Fruit fly (Drosophila melanogaster) whole organism, embryonic: ENCODE measurements around the gene mthl12.

Source experiments
- Bgb ChIP-seq: fragments of 200-800 bp; sonication (Bioruptor generic); IDR thresholded peaks from 2 replicates; pipeline ENCODE4 v1.3.6; 2022; ENCODE audit warnings: missing biosample characterization, missing genetic modification characterization; ENCODE audit not compliant: partially characterized antibody
- Blimp-1 ChIP-seq: fragments of 200-800 bp; sonication (Bioruptor generic); optimal IDR thresholded peaks from 3 replicates; lab custom pipeline; 2018; ENCODE audit warnings: missing biosample characterization, missing genetic modification characterization, mild to moderate bottlenecking, moderate library complexity, missing genetic modification reagents
- CG10267 ChIP-seq: fragments of 200-800 bp; sonication (Bioruptor generic); optimal IDR thresholded peaks from 2 replicates; lab custom pipeline; 2018; ENCODE audit warnings: missing biosample characterization, mild to moderate bottlenecking, missing genetic modification characterization, moderate library complexity
- CG10321 ChIP-seq: fragments of 200-800 bp; sonication (Bioruptor generic); IDR thresholded peaks from 2 replicates; pipeline ENCODE4 v1.3.6; 2022; ENCODE audit warnings: missing biosample characterization, missing genetic modification characterization
- CG11085 ChIP-seq: fragments of 200-800 bp; sonication (Bioruptor generic); IDR thresholded peaks from 2 replicates; pipeline ENCODE4 v1.3.6; 2022; ENCODE audit warnings: missing biosample characterization, missing genetic modification characterization
- CG11696 ChIP-seq: fragments of 200-800 bp; sonication (Bioruptor generic); IDR thresholded peaks from 2 replicates; pipeline ENCODE4 v1.3.6; 2022; ENCODE audit warnings: missing biosample characterization, missing genetic modification characterization
- CG12391 ChIP-seq: fragments of 200-800 bp; sonication (Bioruptor generic); optimal IDR thresholded peaks from 3 replicates; lab custom pipeline; 2018; ENCODE audit warnings: missing biosample characterization, mild to moderate bottlenecking, missing genetic modification characterization, moderate library complexity
- CG12942 ChIP-seq: fragments of 200-800 bp; sonication (Bioruptor generic); optimal IDR thresholded peaks from 3 replicates; lab custom pipeline; 2016; ENCODE audit warnings: missing biosample characterization, missing genetic modification characterization
- CG13123 ChIP-seq: fragments of 200-800 bp; sonication (Bioruptor generic); optimal IDR thresholded peaks from 2 replicates; lab custom pipeline; 2016; ENCODE audit warnings: missing biosample characterization, missing genetic modification characterization
- CG13424 ChIP-seq: fragments of 200-800 bp; sonication (Bioruptor generic); optimal IDR thresholded peaks from 2 replicates; lab custom pipeline; 2019; ENCODE audit warnings: missing biosample characterization, mild to moderate bottlenecking, missing genetic modification characterization, moderate library complexity
- CG1602 ChIP-seq: fragments of 200-800 bp; sonication (Bioruptor generic); optimal IDR thresholded peaks from 3 replicates; lab custom pipeline; 2016; ENCODE audit warnings: missing biosample characterization, missing genetic modification characterization
- CG17385 ChIP-seq: fragments of 200-800 bp; sonication (Bioruptor generic); optimal IDR thresholded peaks from 3 replicates; lab custom pipeline; 2018; ENCODE audit warnings: missing biosample characterization, mild to moderate bottlenecking, missing genetic modification characterization
- CG17912 ChIP-seq: fragments of 200-800 bp; sonication (Bioruptor generic); optimal IDR thresholded peaks from 2 replicates; lab custom pipeline; 2018; ENCODE audit warnings: missing biosample characterization, mild to moderate bottlenecking, missing genetic modification characterization
- CG18599 ChIP-seq: fragments of 200-800 bp; sonication (Bioruptor generic); optimal IDR thresholded peaks from 3 replicates; lab custom pipeline; 2017; ENCODE audit warnings: missing biosample characterization, missing genetic modification characterization, mild to moderate bottlenecking, moderate library complexity, missing genetic modification reagents
- CG18619 ChIP-seq: fragments of 200-800 bp; sonication (Bioruptor generic); optimal IDR thresholded peaks from 3 replicates; lab custom pipeline; 2017; ENCODE audit warnings: missing biosample characterization, mild to moderate bottlenecking, missing genetic modification characterization
- CG2875 ChIP-seq: fragments of 200-800 bp; sonication (Bioruptor generic); optimal IDR thresholded peaks from 2 replicates; lab custom pipeline; 2017; ENCODE audit warnings: missing biosample characterization, mild to moderate bottlenecking, missing genetic modification characterization, missing genetic modification reagents
- CG30431 ChIP-seq: fragments of 200-800 bp; sonication (Bioruptor generic); optimal IDR thresholded peaks from 2 replicates; lab custom pipeline; 2017; ENCODE audit warnings: missing biosample characterization, missing genetic modification characterization
- CG31224 ChIP-seq: fragments of 200-800 bp; sonication (Bioruptor generic); IDR thresholded peaks from 2 replicates; pipeline ENCODE4 v1.3.6; 2022; ENCODE audit warnings: missing biosample characterization, missing genetic modification characterization
- CG31441 ChIP-seq: fragments of 200-800 bp; sonication (Bioruptor generic); IDR thresholded peaks from 2 replicates; pipeline ENCODE4 v1.3.6; 2022; ENCODE audit warnings: missing biosample characterization, missing genetic modification characterization
- CG33213 ChIP-seq: fragments of 200-800 bp; sonication (Bioruptor generic); optimal IDR thresholded peaks from 3 replicates; lab custom pipeline; 2016; ENCODE audit warnings: missing biosample characterization, missing genetic modification characterization
- CG4360 ChIP-seq: fragments of 200-800 bp; sonication (Bioruptor generic); IDR thresholded peaks from 2 replicates; pipeline ENCODE4 v1.3.6; 2022; ENCODE audit warnings: missing biosample characterization, missing genetic modification characterization
- CG4617 ChIP-seq: fragments of 200-800 bp; sonication (Bioruptor generic); optimal IDR thresholded peaks from 3 replicates; lab custom pipeline; 2016; ENCODE audit warnings: missing biosample characterization, missing genetic modification characterization, borderline replicate concordance
- CG5953 ChIP-seq: fragments of 200-800 bp; sonication (Bioruptor generic); IDR thresholded peaks from 2 replicates; pipeline ENCODE4 v1.3.6; 2022; ENCODE audit warnings: missing biosample characterization, missing genetic modification characterization
- CG8359 ChIP-seq: fragments of 200-800 bp; sonication (Bioruptor generic); optimal IDR thresholded peaks from 2 replicates; lab custom pipeline; 2017; ENCODE audit warnings: missing biosample characterization, mild to moderate bottlenecking, missing genetic modification characterization, borderline replicate concordance
- CG8388 ChIP-seq: fragments of 200-800 bp; sonication (Bioruptor generic); optimal IDR thresholded peaks from 2 replicates; lab custom pipeline; 2019; ENCODE audit warnings: missing biosample characterization, mild to moderate bottlenecking, missing genetic modification characterization, moderate library complexity
- E2f2 ChIP-seq: fragments of 200-800 bp; sonication (Bioruptor generic); IDR thresholded peaks from 2 replicates; pipeline ENCODE4 v1.3.6; 2022; ENCODE audit warnings: missing biosample characterization, missing genetic modification characterization
- Ets97D ChIP-seq: fragments of 200-800 bp; sonication (Bioruptor generic); optimal IDR thresholded peaks from 3 replicates; lab custom pipeline; 2016; ENCODE audit warnings: missing biosample characterization, missing genetic modification characterization
- GATAe ChIP-seq: fragments of 200-800 bp; sonication (Bioruptor generic); conservative IDR thresholded peaks from 2 replicates; pipeline ENCODE4 v1.3.6; 2022; ENCODE audit warnings: missing biosample characterization, missing genetic modification characterization
- HmgD ChIP-seq: fragments of 200-800 bp; sonication (Bioruptor generic); optimal IDR thresholded peaks from 3 replicates; lab custom pipeline; 2016; ENCODE audit warnings: missing biosample characterization, missing genetic modification characterization
- Hmr ChIP-seq: fragments of 200-800 bp; sonication (Bioruptor generic); optimal IDR thresholded peaks from 3 replicates; lab custom pipeline; 2017; ENCODE audit warnings: mild to moderate bottlenecking, missing biosample characterization, missing genetic modification reagents, missing genetic modification characterization
- Hmx ChIP-seq: fragments of 200-800 bp; sonication (Bioruptor generic); optimal IDR thresholded peaks from 2 replicates; lab custom pipeline; 2016; ENCODE audit warnings: missing biosample characterization, missing genetic modification characterization
- Hr51 ChIP-seq, 2 experiments: fragments of 200-800 bp; sonication (Bioruptor generic); optimal IDR thresholded peaks; 2 replicates in 1 of 2; 3 replicates in 1 of 2; lab custom pipeline; 2016 to 2018; ENCODE audit warnings: missing biosample characterization in 2 of 2, missing genetic modification characterization in 2 of 2, mild to moderate bottlenecking in 1 of 2, moderate library complexity in 1 of 2
- Sry-δ ChIP-seq: fragments of 200-800 bp; sonication (Bioruptor generic); optimal IDR thresholded peaks from 2 replicates; lab custom pipeline; 2016; ENCODE audit warnings: missing biosample characterization, missing genetic modification characterization
- ash1 ChIP-seq: fragments of 200-800 bp; sonication (Bioruptor generic); optimal IDR thresholded peaks from 2 replicates; lab custom pipeline; 2018; ENCODE audit warnings: missing biosample characterization, mild to moderate bottlenecking, missing genetic modification characterization
- chn ChIP-seq: fragments of 200-800 bp; sonication (Bioruptor generic); optimal IDR thresholded peaks from 2 replicates; lab custom pipeline; 2016; ENCODE audit warnings: missing biosample characterization, missing genetic modification characterization
- dysf ChIP-seq: fragments of 200-800 bp; sonication (Bioruptor generic); IDR thresholded peaks from 3 replicates; pipeline ENCODE4 v1.3.6; 2022; ENCODE audit warnings: missing biosample characterization, missing genetic modification characterization
- ems ChIP-seq: fragments of 200-800 bp; sonication (Bioruptor generic); optimal IDR thresholded peaks from 3 replicates; lab custom pipeline; 2016; ENCODE audit warnings: missing biosample characterization, missing genetic modification characterization
- fd96Cb ChIP-seq: fragments of 200-800 bp; sonication (Bioruptor generic); optimal IDR thresholded peaks from 2 replicates; lab custom pipeline; 2018; ENCODE audit warnings: missing biosample characterization, mild to moderate bottlenecking, missing genetic modification characterization, moderate library complexity
- grn ChIP-seq: fragments of 200-800 bp; sonication (Bioruptor generic); optimal IDR thresholded peaks from 3 replicates; lab custom pipeline; 2017; ENCODE audit warnings: missing biosample characterization, missing genetic modification characterization
- hkb ChIP-seq, 2 experiments: fragments of 200-800 bp in 1 of 2; fragments of >200 bp in 1 of 2; sonication (Bioruptor generic) in 1 of 2; IDR thresholded peaks in 1 of 2; optimal IDR thresholded peaks in 1 of 2; 2 replicates each; pipeline versions ENCODE4 v1.3.6 to Lab custom; 2017 to 2022; ENCODE audit warnings: missing biosample characterization in 1 of 2, missing genetic modification characterization in 1 of 2
- maf-S ChIP-seq: fragments of 200-800 bp; sonication (Bioruptor generic); optimal IDR thresholded peaks from 2 replicates; lab custom pipeline; 2016; ENCODE audit warnings: missing biosample characterization, missing genetic modification characterization
- pum ChIP-seq: fragments of 200-800 bp; sonication (Bioruptor generic); optimal IDR thresholded peaks from 2 replicates; lab custom pipeline; 2016; ENCODE audit warnings: missing biosample characterization, missing genetic modification characterization
- row ChIP-seq: fragments of 200-800 bp; sonication (Bioruptor generic); IDR thresholded peaks from 3 replicates; pipeline ENCODE4 v1.3.6; 2022; ENCODE audit warnings: missing biosample characterization, missing genetic modification characterization
- sug ChIP-seq: fragments of 200-800 bp; optimal IDR thresholded peaks from 2 replicates; lab custom pipeline; 2019; ENCODE audit warnings: missing biosample characterization, mild to moderate bottlenecking, missing genetic modification characterization, moderate library complexity
- tll ChIP-seq, 2 experiments: fragments of 200-800 bp in 1 of 2; fragments of >200 bp in 1 of 2; sonication (Bioruptor generic) in 1 of 2; optimal IDR thresholded peaks; 2 replicates each; lab custom pipeline; 2017 to 2019; ENCODE audit warnings: missing biosample characterization in 2 of 2, missing genetic modification characterization in 2 of 2, mild to moderate bottlenecking in 1 of 2, moderate library complexity in 1 of 2
- tx ChIP-seq: fragments of 200-800 bp; sonication (Bioruptor generic); optimal IDR thresholded peaks from 2 replicates; lab custom pipeline; 2016; ENCODE audit warnings: missing biosample characterization, missing genetic modification characterization
- z ChIP-seq: fragments of 200-800 bp; sonication (Bioruptor generic); IDR thresholded peaks from 3 replicates; pipeline ENCODE4 v1.3.6; 2022; ENCODE audit warnings: missing biosample characterization, missing genetic modification characterization

The mthl12 gene

dm6 chr3R:13364175-13365174, 11.0 kb downstream of the mthl12 start, which contains the start of gene Dic1 (continued):
- peak; percentile 97 for TF ChIP-seq CG12391 (tag; lab: Kevin White, UChicago)
- TF ChIP-seq sug (tag; lab: Kevin White, UChicago), result peak; percentile 92
- peak; percentile 57 for TF ChIP-seq CG11696 (GFP tag; lab: Robert Waterston, UW)
- TF ChIP-seq Hmx (GFP tag; lab: Kevin White, UChicago), result peak; percentile 88
- peak; percentile 98 for TF ChIP-seq CG31441 (GFP tag; lab: Robert Waterston, UW)
- TF ChIP-seq Bgb (GFP tag; lab: Robert Waterston, UW), result peak; percentile 68; the same call in 1 of the 2 replicates
- peak; percentile 95 for TF ChIP-seq CG10267 (tag; lab: Kevin White, UChicago)
- peak; percentile 79 for TF ChIP-seq tx (GFP tag; lab: Kevin White, UChicago)
- TF ChIP-seq GATAe (GFP tag; lab: Robert Waterston, UW), result peak; percentile 65
- TF ChIP-seq E2f2 (GFP tag; lab: Robert Waterston, UW), result peak; percentile 71
- TF ChIP-seq Ets97D (GFP tag; lab: Kevin White, UChicago), result peak; percentile 65
- peak in 1 of 2 experiments; percentile 64 for TF ChIP-seq tll (GFP tag; optimal IDR thresholded peaks at IDR 0.05; lab: Kevin White, UChicago)
- peak; percentile 89 for TF ChIP-seq CG13123 (GFP tag; lab: Kevin White, UChicago)
- TF ChIP-seq HmgD (GFP tag; lab: Kevin White, UChicago), result peak; percentile 42
- peak; percentile 50 for TF ChIP-seq CG4360 (GFP tag; lab: Robert Waterston, UW)
- peak; percentile 74 for TF ChIP-seq CG5953 (GFP tag; lab: Robert Waterston, UW)
- peak; percentile 93 for TF ChIP-seq CG12942 (GFP tag; lab: Kevin White, UChicago)
- no peak for TF ChIP-seq ash1 (GFP tag; lab: Kevin White, UChicago)
- peak; percentile 89 for TF ChIP-seq pum (GFP tag; lab: Kevin White, UChicago)
- TF ChIP-seq CG30431, result peak; percentile 93
- peak; percentile 91 to 98 for TF ChIP-seq Hr51 (GFP tag; optimal IDR thresholded peaks at IDR 0.05; lab: Kevin White, UChicago)
- peak; percentile 96 for TF ChIP-seq dysf (GFP tag; lab: Robert Waterston, UW)
- peak; percentile 98 for TF ChIP-seq CG18619 (GFP tag; lab: Kevin White, UChicago)
- TF ChIP-seq CG4617 (GFP tag; lab: Kevin White, UChicago), result peak; percentile 84
- TF ChIP-seq CG1602 (GFP tag; lab: Kevin White, UChicago), result peak; percentile 96
- no peak for TF ChIP-seq hkb (optimal IDR thresholded peaks at IDR 0.05; lab: Kevin White, UChicago)
- peak; percentile 96 for TF ChIP-seq hkb (GFP tag; IDR thresholded peaks at IDR 0.05; lab: Robert Waterston, UW)
- TF ChIP-seq row (GFP tag; lab: Robert Waterston, UW), result peak; percentile 94
- TF ChIP-seq CG11085 (GFP tag; lab: Robert Waterston, UW), result peak; percentile 80
- peak; percentile 88 for TF ChIP-seq CG17912
- TF ChIP-seq CG2875, result peak; percentile 94
- peak; percentile 98 for TF ChIP-seq CG13424 (tag; lab: Kevin White, UChicago)
- TF ChIP-seq CG18599 (GFP tag; lab: Kevin White, UChicago), result peak; percentile 98
- TF ChIP-seq CG17385 (GFP tag; lab: Kevin White, UChicago), result peak; percentile 95
- TF ChIP-seq CG33213 (GFP tag; lab: Kevin White, UChicago), result peak; percentile 78
- TF ChIP-seq z, result no peak; the same call in 2 of the 3 replicates
- peak; percentile 30; the same call in 1 of the 2 replicates for TF ChIP-seq CG10321 (GFP tag; lab: Robert Waterston, UW)
- TF ChIP-seq maf-S (GFP tag; lab: Kevin White, UChicago), result peak; percentile 87
- TF ChIP-seq CG8388 (GFP tag; lab: Kevin White, UChicago), result peak; percentile 96
- TF ChIP-seq grn, result peak; percentile 3
- TF ChIP-seq Hmr, result peak; percentile 98
- peak; percentile 93 for TF ChIP-seq chn (GFP tag; lab: Kevin White, UChicago)
- peak; percentile 46 for TF ChIP-seq Sry-δ (GFP tag; lab: Kevin White, UChicago)
- TF ChIP-seq Blimp-1 (GFP tag; lab: Kevin White, UChicago), result peak; percentile 98
- TF ChIP-seq ems (GFP tag; lab: Kevin White, UChicago), result peak; percentile 82
- TF ChIP-seq fd96Cb (tag; lab: Kevin White, UChicago), result peak; percentile 98
- TF ChIP-seq CG8359, result peak; percentile 90
- TF ChIP-seq CG31224 (GFP tag; lab: Robert Waterston, UW), result peak; percentile 86
